Fruit fly (Drosophila melanogaster) whole organism, embryonic: ENCODE results near the gene CG5262.

Source experiments
- Adf1 ChIP-seq: fragments of 200-800 bp; sonication (Bioruptor generic); IDR thresholded peaks from 2 replicates; pipeline ENCODE4 v1.3.6; 2022; ENCODE audit warnings: missing biosample characterization, missing genetic modification characterization
- Awh ChIP-seq: fragments of 200-800 bp; sonication (Bioruptor generic); IDR thresholded peaks from 2 replicates; pipeline ENCODE4, ENCODE4 v1.3.6; 2022; ENCODE audit warnings: missing biosample characterization, missing genetic modification characterization
- BEAF-32 ChIP-seq: fragments of 200-800 bp; sonication (Bioruptor generic); optimal IDR thresholded peaks from 3 replicates; lab custom pipeline; 2017; ENCODE audit warnings: missing biosample characterization, missing genetic modification characterization, mild to moderate bottlenecking, moderate library complexity, missing genetic modification reagents
- CG10431 ChIP-seq: fragments of 200-800 bp; sonication (Bioruptor generic); optimal IDR thresholded peaks from 3 replicates; lab custom pipeline; 2018; ENCODE audit warnings: missing biosample characterization, mild to moderate bottlenecking, missing genetic modification characterization
- CG13287 ChIP-seq: fragments of 200-800 bp; sonication (Bioruptor generic); IDR thresholded peaks from 2 replicates; pipeline ENCODE4 v1.3.6; 2022; ENCODE audit warnings: missing biosample characterization, missing genetic modification characterization; ENCODE audit not compliant: partially characterized antibody
- CG15011 ChIP-seq: fragments of 200-800 bp; sonication (Bioruptor generic); optimal IDR thresholded peaks from 3 replicates; lab custom pipeline; 2018; ENCODE audit warnings: missing biosample characterization, mild to moderate bottlenecking, missing genetic modification characterization
- CG15073 ChIP-seq: fragments of 200-800 bp; sonication (Bioruptor generic); optimal IDR thresholded peaks from 2 replicates; lab custom pipeline; 2016; ENCODE audit warnings: missing biosample characterization, missing genetic modification characterization
- CG15514 ChIP-seq: fragments of 200-800 bp; sonication (Bioruptor generic); optimal IDR thresholded peaks from 3 replicates; lab custom pipeline; 2017; ENCODE audit warnings: missing biosample characterization, missing genetic modification characterization, mild to moderate bottlenecking, moderate library complexity, missing genetic modification reagents
- CG1602 ChIP-seq: fragments of 200-800 bp; sonication (Bioruptor generic); optimal IDR thresholded peaks from 3 replicates; lab custom pipeline; 2016; ENCODE audit warnings: missing biosample characterization, missing genetic modification characterization
- CG17829 ChIP-seq: fragments of 200-800 bp; optimal IDR thresholded peaks from 2 replicates; lab custom pipeline; 2019; ENCODE audit warnings: missing biosample characterization, mild to moderate bottlenecking, missing genetic modification characterization, moderate library complexity
- CG2116 ChIP-seq: fragments of 200-800 bp; sonication (Bioruptor generic); optimal IDR thresholded peaks from 3 replicates; lab custom pipeline; 2018; ENCODE audit warnings: missing biosample characterization, mild to moderate bottlenecking, missing genetic modification characterization
- CG2889 ChIP-seq: fragments of 200-800 bp; sonication (Bioruptor generic); IDR thresholded peaks from 3 replicates; pipeline ENCODE4 v1.3.6; 2022; ENCODE audit warnings: missing biosample characterization, missing genetic modification characterization
- CG34422 ChIP-seq: fragments of 200-800 bp; sonication (Bioruptor generic); IDR thresholded peaks from 3 replicates; pipeline ENCODE4 v1.3.6; 2022; ENCODE audit warnings: missing biosample characterization, missing genetic modification characterization
- CG4282 ChIP-seq: fragments of 200-800 bp; sonication (Bioruptor generic); optimal IDR thresholded peaks from 2 replicates; lab custom pipeline; 2016; ENCODE audit warnings: missing biosample characterization, missing genetic modification characterization
- CG7786 ChIP-seq: fragments of 200-800 bp; sonication (Bioruptor generic); optimal IDR thresholded peaks from 2 replicates; lab custom pipeline; 2016; ENCODE audit warnings: missing biosample characterization, missing genetic modification characterization
- CG7963 ChIP-seq: fragments of 200-800 bp; sonication (Bioruptor generic); IDR thresholded peaks from 3 replicates; pipeline ENCODE4 v1.3.6; 2022; ENCODE audit warnings: missing biosample characterization, missing genetic modification characterization; ENCODE audit not compliant: partially characterized antibody
- CG8388 ChIP-seq: fragments of 200-800 bp; sonication (Bioruptor generic); optimal IDR thresholded peaks from 2 replicates; lab custom pipeline; 2019; ENCODE audit warnings: missing biosample characterization, mild to moderate bottlenecking, missing genetic modification characterization, moderate library complexity
- CG8765 ChIP-seq: fragments of 200-800 bp; sonication (Bioruptor generic); IDR thresholded peaks from 2 replicates; pipeline ENCODE4 v1.3.6; 2022; ENCODE audit warnings: missing biosample characterization, missing genetic modification characterization
- CrebB ChIP-seq: fragments of 200-800 bp; sonication (Bioruptor generic); optimal IDR thresholded peaks from 3 replicates; lab custom pipeline; 2018; ENCODE audit warnings: missing biosample characterization, mild to moderate bottlenecking, missing genetic modification characterization
- D ChIP-seq, 2 experiments: fragments of 200-800 bp in 1 of 2; fragments of >200 bp in 1 of 2; sonication (Bioruptor generic) in 1 of 2; optimal IDR thresholded peaks; 2 replicates in 1 of 2; 3 replicates in 1 of 2; lab custom pipeline; 2017; ENCODE audit warnings: mild to moderate bottlenecking in 1 of 2, missing biosample characterization in 1 of 2, missing genetic modification characterization in 1 of 2, missing genetic modification reagents in 1 of 2
- Dip2 ChIP-seq: fragments of 200-800 bp; sonication (Bioruptor generic); IDR thresholded peaks from 2 replicates; pipeline ENCODE4 v1.3.6; 2022; ENCODE audit warnings: missing biosample characterization, missing genetic modification characterization
- E2f1 ChIP-seq: fragments of 200-800 bp; sonication (Bioruptor generic); IDR thresholded peaks from 2 replicates; pipeline ENCODE4 v1.3.6; 2022; ENCODE audit warnings: missing biosample characterization, missing genetic modification characterization
- E2f2 ChIP-seq: fragments of 200-800 bp; sonication (Bioruptor generic); IDR thresholded peaks from 2 replicates; pipeline ENCODE4 v1.3.6; 2022; ENCODE audit warnings: missing biosample characterization, missing genetic modification characterization
- Kr ChIP-seq: fragments of 200-800 bp; sonication (Bioruptor generic); optimal IDR thresholded peaks from 2 replicates; lab custom pipeline; 2017; ENCODE audit warnings: missing biosample characterization, mild to moderate bottlenecking, missing genetic modification characterization
- Lim3 ChIP-seq: fragments of 200-800 bp; sonication (Bioruptor generic); IDR thresholded peaks from 2 replicates; pipeline ENCODE4 v1.3.6; 2022; ENCODE audit warnings: missing biosample characterization, missing genetic modification characterization
- MBD-R2 ChIP-seq: fragments of 200-800 bp; sonication (Bioruptor generic); IDR thresholded peaks from 2 replicates; pipeline ENCODE4 v1.3.6; 2022; ENCODE audit warnings: missing biosample characterization, missing genetic modification characterization
- NFAT ChIP-seq: fragments of 200-800 bp; sonication (Bioruptor generic); IDR thresholded peaks from 2 replicates; pipeline ENCODE4 v1.3.6; 2022; ENCODE audit warnings: missing biosample characterization, missing genetic modification characterization
- NfI ChIP-seq: fragments of 200-800 bp; sonication (Bioruptor generic); optimal IDR thresholded peaks from 3 replicates; lab custom pipeline; 2018; ENCODE audit warnings: missing biosample characterization, mild to moderate bottlenecking, missing genetic modification characterization, moderate library complexity
- Tbp ChIP-seq: fragments of >200 bp; optimal IDR thresholded peaks from 2 replicates; lab custom pipeline; 2018; ENCODE audit warnings: missing biosample characterization, missing genetic modification characterization
- Trl ChIP-seq, 3 experiments: fragments of >200 bp in 2 of 3; fragments of 200-800 bp in 1 of 3; sonication (Bioruptor generic) in 1 of 3; optimal IDR thresholded peaks; 2 replicates in 1 of 3; 3 replicates in 2 of 3; lab custom pipeline; 2016 to 2017; ENCODE audit warnings: missing biosample characterization in 1 of 3, missing genetic modification characterization in 1 of 3
- amos ChIP-seq: fragments of 200-800 bp; sonication (Bioruptor generic); IDR thresholded peaks from 2 replicates; pipeline ENCODE4 v1.3.6; 2022; ENCODE audit warnings: missing biosample characterization, missing genetic modification characterization; ENCODE audit not compliant: partially characterized antibody
- aop ChIP-seq: fragments of 200-800 bp; sonication (Bioruptor generic); IDR thresholded peaks from 2 replicates; pipeline ENCODE4 v1.3.6; 2022; ENCODE audit warnings: missing biosample characterization, missing genetic modification characterization
- ara ChIP-seq: fragments of 200-800 bp; sonication (Bioruptor generic); IDR thresholded peaks from 2 replicates; pipeline ENCODE4 v1.3.6; 2022; ENCODE audit warnings: missing biosample characterization, missing genetic modification characterization
- chif ChIP-seq, 2 experiments: fragments of 200-800 bp; sonication (Bioruptor generic); optimal IDR thresholded peaks; 3 replicates each; lab custom pipeline; 2016; ENCODE audit warnings: missing biosample characterization in 2 of 2, missing genetic modification characterization in 2 of 2
- dan ChIP-seq: fragments of 200-800 bp; sonication (Bioruptor generic); IDR thresholded peaks from 2 replicates; pipeline ENCODE4 v1.3.6; 2022; ENCODE audit warnings: missing biosample characterization, missing genetic modification characterization
- gcm2 ChIP-seq: fragments of 200-800 bp; sonication (Bioruptor generic); optimal IDR thresholded peaks from 2 replicates; lab custom pipeline; 2016; ENCODE audit warnings: missing biosample characterization, missing genetic modification characterization
- hbn ChIP-seq: fragments of 200-800 bp; sonication (Bioruptor generic); IDR thresholded peaks from 2 replicates; pipeline ENCODE4 v1.3.6; 2022; ENCODE audit warnings: missing biosample characterization, missing genetic modification characterization; ENCODE audit not compliant: partially characterized antibody
- her ChIP-seq: fragments of 200-800 bp; sonication (Bioruptor generic); optimal IDR thresholded peaks from 2 replicates; lab custom pipeline; 2016; ENCODE audit warnings: missing biosample characterization, missing genetic modification characterization
- hth ChIP-seq: fragments of >200 bp; optimal IDR thresholded peaks from 2 replicates; lab custom pipeline; 2017; ENCODE audit warnings: inconsistent platforms
- inv ChIP-seq: fragments of 200-800 bp; sonication (Bioruptor generic); IDR thresholded peaks from 2 replicates; pipeline ENCODE4 v1.3.6; 2022; ENCODE audit warnings: missing biosample characterization, missing genetic modification characterization; ENCODE audit not compliant: partially characterized antibody
- jigr1 ChIP-seq: fragments of 200-800 bp; sonication (Bioruptor generic); IDR thresholded peaks from 3 replicates; pipeline ENCODE4 v1.3.6; 2022; ENCODE audit warnings: missing biosample characterization, missing genetic modification characterization
- kni ChIP-seq: fragments of 200-800 bp; sonication (Bioruptor generic); optimal IDR thresholded peaks from 3 replicates; lab custom pipeline; 2017; ENCODE audit warnings: mild to moderate bottlenecking, missing biosample characterization, missing genetic modification reagents, missing genetic modification characterization
- lbe ChIP-seq: fragments of 200-800 bp; sonication (Bioruptor generic); optimal IDR thresholded peaks from 2 replicates; lab custom pipeline; 2016; ENCODE audit warnings: missing biosample characterization, mild to moderate bottlenecking, missing genetic modification characterization
- maf-S ChIP-seq: fragments of 200-800 bp; sonication (Bioruptor generic); optimal IDR thresholded peaks from 2 replicates; lab custom pipeline; 2016; ENCODE audit warnings: missing biosample characterization, missing genetic modification characterization
- mld ChIP-seq: fragments of 200-800 bp; sonication (Bioruptor generic); IDR thresholded peaks from 3 replicates; pipeline ENCODE4 v1.3.6; 2022; ENCODE audit warnings: missing biosample characterization, missing genetic modification characterization; ENCODE audit not compliant: partially characterized antibody
- nau ChIP-seq: fragments of 200-800 bp; sonication (Bioruptor generic); optimal IDR thresholded peaks from 3 replicates; lab custom pipeline; 2017; ENCODE audit warnings: missing biosample characterization, mild to moderate bottlenecking, missing genetic modification characterization, missing genetic modification reagents
- p53 ChIP-seq: fragments of 200-800 bp; sonication (Bioruptor generic); optimal IDR thresholded peaks from 2 replicates; lab custom pipeline; 2016; ENCODE audit warnings: missing biosample characterization, missing genetic modification characterization
- phol ChIP-seq: fragments of 200-800 bp; sonication (Bioruptor generic); optimal IDR thresholded peaks from 3 replicates; lab custom pipeline; 2018; ENCODE audit warnings: missing biosample characterization, mild to moderate bottlenecking, missing genetic modification characterization, moderate library complexity
- sd ChIP-seq: fragments of 200-800 bp; sonication (Bioruptor generic); optimal IDR thresholded peaks from 3 replicates; lab custom pipeline; 2018; ENCODE audit warnings: missing biosample characterization, mild to moderate bottlenecking, missing genetic modification characterization, moderate library complexity
- sens ChIP-seq: fragments of 200-800 bp; sonication (Bioruptor generic); peaks from one replicate; lab custom pipeline; 2016; ENCODE audit warnings: missing biosample characterization, missing genetic modification characterization
- trem ChIP-seq: fragments of 200-800 bp; optimal IDR thresholded peaks from 3 replicates; lab custom pipeline; 2019; ENCODE audit warnings: missing biosample characterization, mild to moderate bottlenecking, missing genetic modification characterization, moderate library complexity

CG5262 gene

DNA sequence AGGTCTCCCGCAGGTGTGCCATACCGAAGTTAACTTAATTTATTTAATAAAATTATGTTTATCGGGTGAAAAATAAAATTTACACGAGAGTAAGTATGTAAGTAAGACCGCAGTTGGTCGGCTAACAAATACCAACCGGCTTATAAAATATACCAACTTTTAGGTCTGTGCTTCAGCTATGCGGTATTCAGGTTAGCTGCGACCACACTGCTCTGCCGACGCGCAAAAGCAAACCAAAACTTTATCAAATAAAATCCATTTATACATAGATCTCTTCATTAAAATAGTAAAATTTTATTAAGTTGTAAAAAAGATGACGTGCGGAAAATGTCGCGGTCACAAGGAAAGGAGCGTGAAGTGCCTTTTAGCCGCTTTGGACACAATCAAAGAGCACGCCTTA is 5.8 kb upstream of the CG5262 start, which contains the start of the genes mRpL15 and CtIP (continued):
- peak; percentile 51; the same call in 1 of the 2 replicates for TF ChIP-seq CG13287 (GFP tag; lab: Robert Waterston, UW)
- no peak for TF ChIP-seq CG15011 (GFP tag; lab: Kevin White, UChicago)
- no peak for TF ChIP-seq CG15514
- TF ChIP-seq Kr (GFP tag; lab: Kevin White, UChicago) = no peak
- TF ChIP-seq CG2889 (GFP tag; lab: Robert Waterston, UW) = no peak
- TF ChIP-seq BEAF-32 (GFP tag; lab: Kevin White, UChicago) = peak; percentile 43
- TF ChIP-seq sens (GFP tag; lab: Kevin White, UChicago) = peak; percentile 33
- 0 out of 2 replicates have a peak, but pooled peaks have one; percentile 31 for TF ChIP-seq Adf1 (GFP tag; lab: Robert Waterston, UW)
- TF ChIP-seq CG7963 = no peak
- TF ChIP-seq Trl (optimal IDR thresholded peaks at IDR 0.05; lab: Kevin White, UChicago) = no peak
- no peak for TF ChIP-seq Trl (GFP tag; optimal IDR thresholded peaks at IDR 0.05; lab: Kevin White, UChicago)
- TF ChIP-seq CG7786 (GFP tag; lab: Kevin White, UChicago) = no peak
- TF ChIP-seq NFAT (GFP tag; lab: Robert Waterston, UW) = no peak
- TF ChIP-seq CG8388 (GFP tag; lab: Kevin White, UChicago) = no peak
- no peak for TF ChIP-seq ara (GFP tag; lab: Robert Waterston, UW)
- TF ChIP-seq E2f1 = no peak
- no peak for TF ChIP-seq CG15073 (GFP tag; lab: Kevin White, UChicago)
- TF ChIP-seq CG34422 (GFP tag; lab: Robert Waterston, UW) = peak; percentile 68; the same call in 1 of the 3 replicates
- no peak for TF ChIP-seq Dip2 (GFP tag; lab: Robert Waterston, UW)
- TF ChIP-seq sd (tag; lab: Kevin White, UChicago) = peak; percentile 53
- no peak for TF ChIP-seq chif (GFP tag; optimal IDR thresholded peaks at IDR 0.05; lab: Kevin White, UChicago)
- TF ChIP-seq her = no peak
- no peak for TF ChIP-seq Tbp
- no peak for TF ChIP-seq CrebB (tag; lab: Kevin White, UChicago)
- TF ChIP-seq hth = no peak
- TF ChIP-seq E2f2 (GFP tag; lab: Robert Waterston, UW) = peak; percentile 68
- TF ChIP-seq CG17829 (tag; lab: Kevin White, UChicago) = peak; percentile 24
- TF ChIP-seq CG8765 = no peak
- TF ChIP-seq mld (GFP tag; lab: Robert Waterston, UW) = no peak
- no peak for TF ChIP-seq kni (GFP tag; lab: Kevin White, UChicago)
- no peak for TF ChIP-seq gcm2 (GFP tag; lab: Kevin White, UChicago)
- peak; percentile 36; the same call in 1 of the 2 replicates for TF ChIP-seq amos (GFP tag; lab: Robert Waterston, UW)
- no peak for TF ChIP-seq lbe (GFP tag; lab: Kevin White, UChicago)
- peak; percentile 5 for TF ChIP-seq CG2116 (GFP tag; lab: Kevin White, UChicago)
- no peak for TF ChIP-seq CG10431 (GFP tag; lab: Kevin White, UChicago)
- TF ChIP-seq NfI (GFP tag; lab: Kevin White, UChicago) = no peak
- peak; percentile 86 for TF ChIP-seq MBD-R2 (GFP tag; lab: Robert Waterston, UW)
- no peak for TF ChIP-seq Awh (GFP tag; lab: Robert Waterston, UW)
- no peak for TF ChIP-seq jigr1
- TF ChIP-seq CG4282 (GFP tag; lab: Kevin White, UChicago) = no peak
- no peak for TF ChIP-seq Lim3 (GFP tag; lab: Robert Waterston, UW)
- peak; percentile 53 for TF ChIP-seq trem (tag; lab: Kevin White, UChicago)
- TF ChIP-seq inv (GFP tag; lab: Robert Waterston, UW) = no peak
- no peak for TF ChIP-seq p53 (GFP tag; lab: Kevin White, UChicago)
- TF ChIP-seq nau = no peak
- TF ChIP-seq phol (tag; lab: Kevin White, UChicago) = no peak
- TF ChIP-seq D (optimal IDR thresholded peaks at IDR 0.05; lab: Kevin White, UChicago) = no peak
- no peak for TF ChIP-seq D (GFP tag; optimal IDR thresholded peaks at IDR 0.05; lab: Kevin White, UChicago)
- no peak for TF ChIP-seq dan (GFP tag; lab: Robert Waterston, UW)
- TF ChIP-seq aop (GFP tag; lab: Robert Waterston, UW) = no peak
- TF ChIP-seq CG1602 = no peak
- TF ChIP-seq hbn (GFP tag; lab: Robert Waterston, UW) = no peak
- no peak for TF ChIP-seq maf-S (GFP tag; lab: Kevin White, UChicago)
